Worm (Caenorhabditis elegans): ENCODE results near the gene hrpu-1.
"Not testable (repeated sequence)": the region's sequence is repeated elsewhere in the genome, so short reads cannot be mapped to it uniquely, and the experiment has no call there.

hrpu-1 gene

DNA sequence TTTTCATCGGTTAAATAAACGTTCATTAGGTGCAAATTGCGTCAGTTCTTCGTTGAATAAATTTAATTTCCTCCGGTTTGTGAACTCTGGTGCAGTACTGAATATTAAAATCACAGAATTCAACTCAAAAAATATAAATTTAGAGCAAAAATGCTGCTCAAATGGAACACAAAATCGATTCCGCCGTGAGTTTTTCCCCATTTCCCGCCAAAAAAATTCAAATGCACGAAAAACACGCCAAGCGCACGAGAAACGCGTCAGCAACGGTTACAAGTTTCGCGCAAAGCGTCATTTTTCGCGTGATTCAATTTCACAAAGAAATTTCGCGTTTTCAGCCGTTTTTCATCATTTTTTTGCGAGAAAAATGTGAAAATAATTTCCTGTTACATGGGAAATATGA, at the start of gene hrpu-1 (continued):
- TF ChIP-seq nhr-6 (tag; optimal IDR thresholded peaks at IDR 0.05) (peak; percentile 90), hlh-11 (tag; optimal IDR thresholded peaks at IDR 0.05) (peak; percentile 64), unc-62 (GFP tag; optimal IDR thresholded peaks at IDR 0.05 in 1 of 2) (peak in 1 of 2 experiments; percentile 58), unc-62 (tag; optimal IDR thresholded peaks at IDR 0.05) (no peak), aha-1 (tag) (peak; percentile 97)

ce11 chrIV:15006494-15006893, 32.9 kb upstream of the hrpu-1 start, which contains the start of gene Y41E3.6:
Gene Y41E3.6, plus strand, starts transcription at chrIV:15006794.
- TF ChIP-seq mep-1 (tag; optimal IDR thresholded peaks at IDR 0.05); ces-1 (GFP tag; optimal IDR thresholded peaks at IDR 0.05); Y5F2A.4 (GFP tag; optimal IDR thresholded peaks at IDR 0.05): not testable (repeated sequence)

DNA sequence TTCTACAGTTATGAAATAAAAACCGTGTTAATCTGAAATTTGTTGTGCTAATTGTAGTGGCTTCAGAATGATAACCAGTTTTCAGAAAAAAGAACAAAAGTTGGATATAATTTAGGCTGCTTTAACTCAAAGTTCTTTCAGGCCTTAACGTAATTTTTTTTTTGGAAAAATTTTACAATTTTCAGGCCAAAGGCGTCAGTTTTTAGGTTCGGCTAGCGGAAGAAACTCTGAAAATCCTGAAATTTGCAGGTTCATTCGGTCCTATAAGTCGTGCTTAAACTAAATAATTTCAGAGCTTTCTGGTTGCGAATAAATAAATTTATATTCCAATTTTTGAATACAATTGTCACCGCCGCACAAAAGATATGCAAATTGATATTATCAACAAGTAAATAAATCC, 31.2 kb upstream of the hrpu-1 start:
- TF ChIP-seq arid-1 (GFP tag; conservative IDR thresholded peaks at IDR 0.05) (no peak), ZK546.5 (tag; optimal IDR thresholded peaks at IDR 0.05) (no peak), php-3 (GFP tag; IDR thresholded peaks at IDR 0.05) (no peak), snpc-1.2 (GFP tag; IDR thresholded peaks at IDR 0.05) (0 out of 2 replicates have a peak, but pooled peaks have one; percentile 53), lin-38 (GFP tag; IDR thresholded peaks at IDR 0.05) (0 out of 2 replicates have a peak, but pooled peaks have one; percentile 22), ceh-20 (GFP tag; IDR thresholded peaks at IDR 0.05) (no peak), daf-16 (GFP tag; optimal IDR thresholded peaks at IDR 0.05) (no peak), daf-16 (tag; optimal IDR thresholded peaks at IDR 0.05) (no peak), Y105C5A.15 (GFP tag; IDR thresholded peaks at IDR 0.05) (no peak)

DNA sequence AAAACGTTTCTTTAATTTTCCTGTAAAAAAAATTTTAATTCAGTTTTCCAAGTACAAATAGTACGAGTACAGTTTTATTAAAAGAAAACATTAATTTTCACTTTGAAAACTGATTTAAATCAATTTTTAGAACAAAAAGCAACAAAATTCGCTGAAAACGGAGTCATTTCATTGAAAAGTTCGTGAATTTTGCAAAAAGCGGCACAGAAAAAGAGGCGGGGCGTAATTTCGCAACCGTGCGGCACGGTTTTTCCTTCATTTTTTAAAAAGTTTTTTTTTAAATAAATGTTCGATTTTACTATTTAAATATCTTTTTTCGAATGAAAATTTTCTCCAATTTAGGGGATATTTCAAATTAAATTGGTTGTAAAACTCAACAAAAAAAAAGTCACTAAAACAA, 28.2 kb upstream of the hrpu-1 start:
- TF ChIP-seq nhr-77 (tag; optimal IDR thresholded peaks at IDR 0.05) (no peak), ztf-11 (tag; optimal IDR thresholded peaks at IDR 0.05) (no peak), lin-15B (tag; optimal IDR thresholded peaks at IDR 0.05) (no peak), ztf-7 (tag; optimal IDR thresholded peaks at IDR 0.05) (no peak), nhr-76 (tag; optimal IDR thresholded peaks at IDR 0.05) (no peak), arid-1 (GFP tag; conservative IDR thresholded peaks at IDR 0.05) (no peak), spr-3 (GFP tag; optimal IDR thresholded peaks at IDR 0.05) (no peak), mxl-3 (GFP tag; optimal IDR thresholded peaks at IDR 0.05) (no peak), nhr-42 (GFP tag; IDR thresholded peaks at IDR 0.05) (no peak), egl-43 (GFP tag; IDR thresholded peaks at IDR 0.05) (no peak), php-3 (GFP tag; IDR thresholded peaks at IDR 0.05) (no peak), hlh-11 (tag; optimal IDR thresholded peaks at IDR 0.05) (no peak), T20F7.1 (GFP tag; optimal IDR thresholded peaks at IDR 0.05) (no peak), lim-7 (GFP tag; IDR thresholded peaks at IDR 0.05) (no peak), R02D3.7 (tag; optimal IDR thresholded peaks at IDR 0.05) (no peak), sdz-12 (GFP tag; optimal IDR thresholded peaks at IDR 0.05) (no peak), duxl-1 (tag; optimal IDR thresholded peaks at IDR 0.05; ENCODE audit: poor library complexity) (no peak), nhr-25 (tag; optimal IDR thresholded peaks at IDR 0.05; ENCODE audit: borderline replicate concordance, insufficient read depth) (no peak), Y48G9A.11 (GFP tag; IDR thresholded peaks at IDR 0.05) (no peak), dmd-8 (GFP tag; IDR thresholded peaks at IDR 0.05) (no peak)

- no peak for TF ChIP-seq daf-16 (GFP tag; optimal IDR thresholded peaks at IDR 0.05)
- no peak for TF ChIP-seq daf-16 (tag; optimal IDR thresholded peaks at IDR 0.05)
- TF ChIP-seq Y48G9A.11 (GFP tag; IDR thresholded peaks at IDR 0.05), result no peak
- no peak for TF ChIP-seq ceh-28 (tag; optimal IDR thresholded peaks at IDR 0.05)
- TF ChIP-seq nhr-77 (tag; optimal IDR thresholded peaks at IDR 0.05), result no peak
- TF ChIP-seq hlh-30 (tag; optimal IDR thresholded peaks at IDR 0.05; ENCODE audit: insufficient read depth), result no peak
- TF ChIP-seq fkh-10 (GFP tag; optimal IDR thresholded peaks at IDR 0.05), result no peak
- no peak for TF ChIP-seq hlh-11 (tag; optimal IDR thresholded peaks at IDR 0.05)
- TF ChIP-seq nhr-111 (GFP tag; optimal IDR thresholded peaks at IDR 0.05), result no peak
- no peak for TF ChIP-seq arid-1 (GFP tag; conservative IDR thresholded peaks at IDR 0.05)
- peak; percentile 16; the same call in 1 of the 2 replicates for TF ChIP-seq snpc-1.2 (GFP tag; IDR thresholded peaks at IDR 0.05)
- TF ChIP-seq dve-1 (tag; optimal IDR thresholded peaks at IDR 0.05; ENCODE audit: insufficient read depth), result no peak
- TF ChIP-seq set-16 (GFP tag; IDR thresholded peaks at IDR 0.05), result peak; percentile 80
- no peak for TF ChIP-seq ama-1 (optimal IDR thresholded peaks at IDR 0.05)
- no peak for TF ChIP-seq ceh-62 (tag; optimal IDR thresholded peaks at IDR 0.05)
- no peak for TF ChIP-seq attf-4 (tag; optimal IDR thresholded peaks at IDR 0.05)
These were observed 27.1 kb upstream of the hrpu-1 start for ce11 chrIV:15012154-15012892.
